Worm (Caenorhabditis elegans): ENCODE results near the gene F28F9.3.

The F28F9.3 gene

DNA sequence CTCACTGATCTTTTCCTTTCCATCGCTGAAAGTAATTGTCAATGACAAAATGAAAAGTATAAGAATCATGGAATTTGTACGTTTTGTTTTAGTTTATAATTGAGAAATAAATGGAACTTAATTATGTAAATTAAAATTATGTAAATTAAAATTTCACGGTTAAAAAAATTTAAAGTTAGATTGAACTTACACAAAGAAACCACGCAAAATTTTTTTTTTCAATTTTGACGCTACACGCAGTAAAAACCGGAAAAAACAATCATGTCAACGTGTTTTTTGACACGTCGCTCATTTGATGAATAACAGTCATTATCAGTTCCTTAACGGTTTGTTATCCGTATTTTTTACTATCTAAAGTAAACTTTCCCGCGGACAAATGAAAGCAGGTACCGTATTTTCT is 54.4 kb downstream of the F28F9.3 start, which contains the start of the genes F37C4.8 and oac-23:
Gene F37C4.8, minus strand, starts transcription at position 101 of the 400 bp plus-strand sequence.
Gene oac-23, plus strand, starts transcription at position 323 of the 400 bp plus-strand sequence.
- TF ChIP-seq nhr-76 (tag; optimal IDR thresholded peaks at IDR 0.05), result no peak
- TF ChIP-seq mab-5 (tag; optimal IDR thresholded peaks at IDR 0.05), result no peak
- TF ChIP-seq mls-2 (tag; optimal IDR thresholded peaks at IDR 0.05), result no peak
- TF ChIP-seq flh-1 (GFP tag; optimal IDR thresholded peaks at IDR 0.05), result no peak
- TF ChIP-seq ceh-43 (GFP tag; optimal IDR thresholded peaks at IDR 0.05), result no peak
- TF ChIP-seq lin-13 (tag; optimal IDR thresholded peaks at IDR 0.05), result no peak

- TF ChIP-seq mab-5 (tag; optimal IDR thresholded peaks at IDR 0.05) (no peak), lin-32 (GFP tag; optimal IDR thresholded peaks at IDR 0.05) (no peak), flh-1 (GFP tag; optimal IDR thresholded peaks at IDR 0.05) (no peak), hlh-1 (tag; optimal IDR thresholded peaks at IDR 0.05) (no peak), nhr-76 (tag; optimal IDR thresholded peaks at IDR 0.05) (no peak), nhr-2 (tag; optimal IDR thresholded peaks at IDR 0.05) (no peak), sptf-1 (tag; optimal IDR thresholded peaks at IDR 0.05) (no peak), mep-1 (tag; optimal IDR thresholded peaks at IDR 0.05) (no peak), unc-62 (GFP tag; optimal IDR thresholded peaks at IDR 0.05) (no peak), pha-4 (tag; optimal IDR thresholded peaks at IDR 0.05) (no peak), drap-1 (GFP tag; optimal IDR thresholded peaks at IDR 0.05) (no peak), lin-13 (tag; optimal IDR thresholded peaks at IDR 0.05) (no peak), cnd-1 (tag; optimal IDR thresholded peaks at IDR 0.05) (no peak)
Measured at ce11 chrIV:3885369-3885768, 58.7 kb downstream of the F28F9.3 start, which contains the start of gene oac-22. Gene oac-22 (plus strand): TSS chrIV:3885669.
